Worm (Caenorhabditis elegans) whole organism, early embryonic: ENCODE data around the gene efl-3.

ENCODE experiments used
- aly-1 ChIP-seq: sonication (generic microtip); optimal IDR thresholded peaks from 2 replicates; lab custom pipeline; 2016; ENCODE audit warnings: missing genetic modification characterization, missing compliant biosample characterization
- ama-1 ChIP-seq: fragments of 150-350 bp; optimal IDR thresholded peaks from 2 replicates; lab custom pipeline; 2014
- ceh-36 ChIP-seq: sonication (generic microtip); optimal IDR thresholded peaks from 2 replicates; lab custom pipeline; 2016; ENCODE audit warnings: missing genetic modification characterization, inconsistent platforms, missing compliant biosample characterization
- flt-1 ChIP-seq: fragments of 200-800 bp; sonication (Bioruptor generic); IDR thresholded peaks from 2 replicates; pipeline ENCODE4 v1.3.6; 2022; ENCODE audit warnings: missing genetic modification characterization, missing compliant biosample characterization
- pes-1 ChIP-seq: fragments of 200-800 bp; sonication (Bioruptor generic); IDR thresholded peaks from 2 replicates; pipeline ENCODE4 v1.3.6; 2022; ENCODE audit warnings: missing genetic modification reagents, missing genetic modification characterization, missing compliant biosample characterization
- tbx-11 ChIP-seq: fragments of 200-800 bp; sonication (Bioruptor generic); IDR thresholded peaks from 2 replicates; pipeline ENCODE4 v1.3.6; 2022; ENCODE audit warnings: missing genetic modification characterization, missing compliant biosample characterization

- TF ChIP-seq ama-1 (lab: Kevin White, UChicago), result no peak
- no peak for TF ChIP-seq aly-1 (tag; lab: Kevin White, UChicago)
- TF ChIP-seq ceh-36 (tag; lab: Kevin White, UChicago), result no peak
- no peak for TF ChIP-seq tbx-11
- no peak for TF ChIP-seq flt-1
- no peak for TF ChIP-seq pes-1 (GFP tag; lab: Robert Waterston, UW)
Observed at ce11 chrII:8435005-8435404, 22.5 kb downstream of the efl-3 start, which contains the start of gene acp-4.
